Worm (Caenorhabditis elegans) whole organism, L1 larva: Measurements from ENCODE around the gene irld-66.

Experiments
- C34B4.2 ChIP-seq: sonication (generic microtip); optimal IDR thresholded peaks from 2 replicates; lab custom pipeline; 2017; ENCODE audit warnings: mild to moderate bottlenecking, missing genetic modification characterization, missing compliant biosample characterization
- F16B12.6 ChIP-seq: fragments of 150-350 bp; optimal IDR thresholded peaks from 2 replicates; lab custom pipeline; 2014; ENCODE audit warnings: missing biosample characterization, missing genetic modification characterization
- ceh-8 ChIP-seq: fragments of 200-800 bp; sonication (Bioruptor generic); optimal IDR thresholded peaks from 2 replicates; lab custom pipeline; 2018; ENCODE audit warnings: mild to moderate bottlenecking, missing genetic modification characterization, moderate library complexity, missing compliant biosample characterization
- ceh-82 ChIP-seq, 3 experiments: fragments of 150-350 bp in 1 of 3; sonication (generic microtip) in 2 of 3; optimal IDR thresholded peaks; 2 replicates each; lab custom pipeline; 2014 to 2017; ENCODE audit warnings: missing biosample characterization in 3 of 3, missing genetic modification characterization in 3 of 3
- dpl-1 ChIP-seq, 3 experiments: fragments of 150-350 bp in 2 of 3; sonication (generic microtip) in 1 of 3; optimal IDR thresholded peaks; 2 replicates each; lab custom pipeline; 2014 to 2017; ENCODE audit warnings: missing biosample characterization in 3 of 3, missing genetic modification characterization in 3 of 3, missing genetic modification reagents in 3 of 3
- dsc-1 ChIP-seq: sonication (generic microtip); optimal IDR thresholded peaks from 2 replicates; lab custom pipeline; 2016; ENCODE audit warnings: mild to moderate bottlenecking, missing genetic modification characterization, missing compliant biosample characterization
- efl-3 ChIP-seq: fragments of 200-800 bp; sonication (Bioruptor generic); optimal IDR thresholded peaks from 2 replicates; lab custom pipeline; 2018; ENCODE audit warnings: mild to moderate bottlenecking, missing genetic modification characterization, missing compliant biosample characterization
- elt-2 ChIP-seq: sonication (generic microtip); optimal IDR thresholded peaks from 2 replicates; lab custom pipeline; 2016; ENCODE audit warnings: missing genetic modification characterization, mild to moderate bottlenecking, inconsistent platforms, missing compliant biosample characterization, missing genetic modification reagents
- elt-3 ChIP-seq, 6 experiments: fragments of 150-350 bp in 1 of 6; sonication (generic microtip); optimal IDR thresholded peaks; 2 replicates each; lab custom pipeline; 2017 to 2018; ENCODE audit warnings: missing biosample characterization in 6 of 6, missing genetic modification characterization in 6 of 6, inconsistent platforms in 1 of 6
- fkh-4 ChIP-seq: sonication (generic microtip); optimal IDR thresholded peaks from 2 replicates; lab custom pipeline; 2016; ENCODE audit warnings: missing compliant biosample characterization, missing genetic modification characterization, borderline replicate concordance
- fkh-8 ChIP-seq: sonication (generic microtip); optimal IDR thresholded peaks from 2 replicates; lab custom pipeline; 2016; ENCODE audit warnings: mild to moderate bottlenecking, missing genetic modification characterization, missing compliant biosample characterization
- grh-1 ChIP-seq: fragments of 200-800 bp; sonication (Bioruptor generic); IDR thresholded peaks from 2 replicates; pipeline ENCODE4 v1.3.6; 2022; ENCODE audit warnings: missing genetic modification reagents, missing genetic modification characterization, missing compliant biosample characterization
- hlh-4 ChIP-seq: sonication (generic microtip); optimal IDR thresholded peaks from 2 replicates; lab custom pipeline; 2016; ENCODE audit warnings: mild to moderate bottlenecking, missing genetic modification characterization, missing compliant biosample characterization
- irx-1 ChIP-seq: sonication (generic microtip); optimal IDR thresholded peaks from 2 replicates; lab custom pipeline; 2016; ENCODE audit warnings: missing genetic modification characterization, missing compliant biosample characterization
- lin-13 ChIP-seq: fragments of 150-350 bp; optimal IDR thresholded peaks from 2 replicates; lab custom pipeline; 2014; ENCODE audit warnings: missing biosample characterization, missing genetic modification reagents, missing genetic modification characterization
- lin-15B ChIP-seq: fragments of 150-350 bp; sonication (generic microtip); optimal IDR thresholded peaks from 3 replicates; lab custom pipeline; 2014; ENCODE audit warnings: missing biosample characterization, missing genetic modification characterization
- lin-39 ChIP-seq: fragments of 150-350 bp; optimal IDR thresholded peaks from 2 replicates; lab custom pipeline; 2014; ENCODE audit warnings: missing biosample characterization, missing genetic modification reagents, missing genetic modification characterization
- lir-3 ChIP-seq: sonication (generic microtip); optimal IDR thresholded peaks from 2 replicates; lab custom pipeline; 2016; ENCODE audit warnings: mild to moderate bottlenecking, missing genetic modification characterization, moderate library complexity, missing compliant biosample characterization; ENCODE audit not compliant: poor library complexity
- mab-9 ChIP-seq: fragments of 200-800 bp; sonication (Bioruptor generic); IDR thresholded peaks from 2 replicates; pipeline ENCODE4 v1.3.6; 2022; ENCODE audit warnings: missing genetic modification reagents, missing genetic modification characterization, missing compliant biosample characterization
- mef-2 ChIP-seq: fragments of 150-350 bp; optimal IDR thresholded peaks from 2 replicates; lab custom pipeline; 2014; ENCODE audit warnings: missing biosample characterization, missing genetic modification characterization
- mep-1 ChIP-seq: fragments of 150-350 bp; optimal IDR thresholded peaks from 2 replicates; lab custom pipeline; 2014; ENCODE audit warnings: missing biosample characterization, missing genetic modification characterization
- nhr-12 ChIP-seq: sonication (generic microtip); optimal IDR thresholded peaks from 2 replicates; lab custom pipeline; 2017; ENCODE audit warnings: missing biosample characterization, missing genetic modification characterization
- nhr-20 ChIP-seq: sonication (generic microtip); optimal IDR thresholded peaks from 2 replicates; lab custom pipeline; 2016; ENCODE audit warnings: mild to moderate bottlenecking, missing genetic modification characterization, missing compliant biosample characterization
- nhr-237 ChIP-seq: fragments of 150-350 bp; optimal IDR thresholded peaks from 2 replicates; lab custom pipeline; 2014; ENCODE audit warnings: missing biosample characterization, missing genetic modification characterization
- nhr-28 ChIP-seq: fragments of 150-350 bp; optimal IDR thresholded peaks from 2 replicates; lab custom pipeline; 2014; ENCODE audit warnings: missing biosample characterization, missing genetic modification characterization
- nhr-47 ChIP-seq: sonication (generic microtip); optimal IDR thresholded peaks from 2 replicates; lab custom pipeline; 2016; ENCODE audit warnings: mild to moderate bottlenecking, missing genetic modification characterization, moderate library complexity, missing compliant biosample characterization
- nhr-71 ChIP-seq: sonication (generic microtip); optimal IDR thresholded peaks from 2 replicates; lab custom pipeline; 2016; ENCODE audit warnings: mild to moderate bottlenecking, missing genetic modification characterization, moderate library complexity, missing compliant biosample characterization
- nhr-84 ChIP-seq: sonication (generic microtip); optimal IDR thresholded peaks from 2 replicates; lab custom pipeline; 2017; ENCODE audit warnings: missing biosample characterization, missing genetic modification characterization
- nhr-90 ChIP-seq: sonication (generic microtip); optimal IDR thresholded peaks from 2 replicates; lab custom pipeline; 2016; ENCODE audit warnings: mild to moderate bottlenecking, missing genetic modification characterization, missing compliant biosample characterization; ENCODE audit not compliant: poor library complexity
- rnt-1 ChIP-seq: sonication (generic microtip); optimal IDR thresholded peaks from 2 replicates; lab custom pipeline; 2016; ENCODE audit warnings: mild to moderate bottlenecking, missing genetic modification characterization, moderate library complexity, missing compliant biosample characterization
- skn-1 ChIP-seq: fragments of 150-350 bp; optimal IDR thresholded peaks from 2 replicates; lab custom pipeline; 2014; ENCODE audit warnings: missing biosample characterization, missing genetic modification characterization
- snpc-4 ChIP-seq: fragments of 150-350 bp; optimal IDR thresholded peaks from 2 replicates; lab custom pipeline; 2014; ENCODE audit warnings: missing biosample characterization, missing genetic modification characterization
- snu-23 ChIP-seq: sonication (generic microtip); optimal IDR thresholded peaks from 2 replicates; lab custom pipeline; 2016; ENCODE audit warnings: missing genetic modification characterization, missing compliant biosample characterization
- sptf-1 ChIP-seq: fragments of 150-350 bp; optimal IDR thresholded peaks from 2 replicates; lab custom pipeline; 2014; ENCODE audit warnings: missing biosample characterization, missing genetic modification characterization
- sup-37 ChIP-seq: fragments of 200-800 bp; sonication (Bioruptor generic); optimal IDR thresholded peaks from 2 replicates; lab custom pipeline; 2018; ENCODE audit warnings: mild to moderate bottlenecking, missing genetic modification characterization, missing compliant biosample characterization
- tlp-1 ChIP-seq: fragments of 150-350 bp; optimal IDR thresholded peaks from 2 replicates; lab custom pipeline; 2014; ENCODE audit warnings: missing biosample characterization, missing genetic modification characterization
- vab-15 ChIP-seq: sonication (generic microtip); optimal IDR thresholded peaks from 2 replicates; lab custom pipeline; 2017; ENCODE audit warnings: missing genotype, mild to moderate bottlenecking, missing genetic modification characterization, missing compliant biosample characterization
- xbp-1 ChIP-seq: sonication (generic microtip); optimal IDR thresholded peaks from 2 replicates; lab custom pipeline; 2016; ENCODE audit warnings: missing genetic modification characterization, missing compliant biosample characterization
- zip-4 ChIP-seq: fragments of 200-800 bp; sonication (Bioruptor generic); optimal IDR thresholded peaks from 2 replicates; lab custom pipeline; 2018; ENCODE audit warnings: mild to moderate bottlenecking, missing genetic modification characterization, moderate library complexity, missing compliant biosample characterization
- ztf-11 ChIP-seq, 2 experiments: sonication (generic microtip); optimal IDR thresholded peaks; 2 replicates each; lab custom pipeline; 2016 to 2017; ENCODE audit warnings: missing genetic modification characterization in 2 of 2, missing biosample characterization in 1 of 2, missing compliant biosample characterization in 1 of 2

The irld-66 gene

ce11 chrII:2920817-2921458, 19.7 kb downstream of the irld-66 start (continued):
- TF ChIP-seq ceh-82 (tag; optimal IDR thresholded peaks at IDR 0.05; lab: Kevin White, UChicago) (peak in 2 of 3 experiments; percentile 35 to 55), rnt-1 (tag; lab: Kevin White, UChicago) (no peak), nhr-84 (tag; lab: Kevin White, UChicago) (no peak), nhr-237 (no peak), xbp-1 (tag; lab: Kevin White, UChicago) (peak; percentile 51), mef-2 (tag; lab: Kevin White, UChicago) (no peak), vab-15 (no peak), sptf-1 (tag; lab: Kevin White, UChicago) (no peak), grh-1 (GFP tag; lab: Robert Waterston, UW) (no peak), nhr-12 (no peak), dpl-1 (GFP tag; optimal IDR thresholded peaks at IDR 0.05; lab: Kevin White, UChicago) (peak; percentile 22 to 52 (median 44)), hlh-4 (tag; lab: Kevin White, UChicago) (no peak), elt-3 (tag; optimal IDR thresholded peaks at IDR 0.05; lab: Kevin White, UChicago) (no peak), ztf-11 (tag; optimal IDR thresholded peaks at IDR 0.05; lab: Kevin White, UChicago) (no peak), F16B12.6 (no peak), nhr-20 (no peak), efl-3 (GFP tag; lab: Kevin White, UChicago) (no peak), sup-37 (GFP tag; lab: Kevin White, UChicago) (no peak), snpc-4 (peak; percentile 36), lin-13 (peak; percentile 4), fkh-8 (tag; lab: Kevin White, UChicago) (peak; percentile 79), fkh-4 (no peak), nhr-28 (tag; lab: Kevin White, UChicago) (no peak), nhr-90 (tag; lab: Kevin White, UChicago) (peak; percentile 21), lin-15B (no peak), ceh-8 (GFP tag; lab: Kevin White, UChicago) (no peak), mab-9 (no peak), zip-4 (no peak), skn-1 (peak; percentile 80), lir-3 (tag; lab: Kevin White, UChicago) (no peak), C34B4.2 (tag; lab: Kevin White, UChicago) (no peak)

ce11 chrII:2920234-2920633, 20.4 kb downstream of the irld-66 start:
- no peak for TF ChIP-seq sup-37 (GFP tag; lab: Kevin White, UChicago)
- no peak for TF ChIP-seq irx-1 (tag; lab: Kevin White, UChicago)
- no peak for TF ChIP-seq snu-23 (GFP tag; lab: Kevin White, UChicago)
- TF ChIP-seq tlp-1: no peak
- TF ChIP-seq elt-2: no peak
- no peak for TF ChIP-seq nhr-47 (tag; lab: Kevin White, UChicago)
- no peak for TF ChIP-seq nhr-84 (tag; lab: Kevin White, UChicago)
- TF ChIP-seq mep-1: no peak
- TF ChIP-seq dsc-1 (tag; lab: Kevin White, UChicago): no peak
- no peak for TF ChIP-seq nhr-71 (tag; lab: Kevin White, UChicago)
- TF ChIP-seq lin-39: no peak
- no peak for TF ChIP-seq fkh-8 (tag; lab: Kevin White, UChicago)
- no peak for TF ChIP-seq zip-4
